Worm (Caenorhabditis elegans) whole organism, L1 larva: Measurements from ENCODE around the gene chil-3.

Experiments used
- C04F5.9 ChIP-seq: sonication (generic microtip); optimal IDR thresholded peaks from 2 replicates; lab custom pipeline; 2016; ENCODE audit warnings: missing genetic modification characterization, missing compliant biosample characterization
- lin-15B ChIP-seq: fragments of 150-350 bp; sonication (generic microtip); optimal IDR thresholded peaks from 3 replicates; lab custom pipeline; 2014; ENCODE audit warnings: missing biosample characterization, missing genetic modification characterization
- nhr-77 ChIP-seq: fragments of 150-350 bp; optimal IDR thresholded peaks from 2 replicates; lab custom pipeline; 2014; ENCODE audit warnings: missing biosample characterization, missing genetic modification characterization
- nhr-90 ChIP-seq: sonication (generic microtip); optimal IDR thresholded peaks from 2 replicates; lab custom pipeline; 2016; ENCODE audit warnings: mild to moderate bottlenecking, missing genetic modification characterization, missing compliant biosample characterization; ENCODE audit not compliant: poor library complexity
- pag-3 ChIP-seq: sonication (generic microtip); optimal IDR thresholded peaks from 2 replicates; lab custom pipeline; 2017; ENCODE audit warnings: missing genetic modification characterization, mild to moderate bottlenecking, missing compliant biosample characterization, antibody characterized with exemption, borderline replicate concordance; ENCODE audit not compliant: insufficient read depth
- skn-1 ChIP-seq: fragments of 150-350 bp; optimal IDR thresholded peaks from 2 replicates; lab custom pipeline; 2014; ENCODE audit warnings: missing biosample characterization, missing genetic modification characterization
- sptf-1 ChIP-seq: fragments of 150-350 bp; optimal IDR thresholded peaks from 2 replicates; lab custom pipeline; 2014; ENCODE audit warnings: missing biosample characterization, missing genetic modification characterization
- zag-1 ChIP-seq: fragments of 150-350 bp; optimal IDR thresholded peaks from 2 replicates; lab custom pipeline; 2014; ENCODE audit warnings: missing biosample characterization, missing genetic modification characterization

- no peak for TF ChIP-seq nhr-77 (tag; lab: Kevin White, UChicago)
- no peak for TF ChIP-seq sptf-1 (tag; lab: Kevin White, UChicago)
- no peak for TF ChIP-seq nhr-90
- no peak for TF ChIP-seq zag-1 (tag; lab: Kevin White, UChicago)
- no peak for TF ChIP-seq C04F5.9
- no peak for TF ChIP-seq pag-3
- TF ChIP-seq skn-1 (tag; lab: Kevin White, UChicago): no peak
- TF ChIP-seq lin-15B (tag; lab: Kevin White, UChicago): no peak
These were observed 22.9 kb downstream of the chil-3 start, which contains the start of gene arrd-4 for ce11 chrII:9838260-9838935.
